Fruit fly (Drosophila melanogaster): ENCODE measurements around the gene mRpL9.

Gene mRpL9

DNA sequence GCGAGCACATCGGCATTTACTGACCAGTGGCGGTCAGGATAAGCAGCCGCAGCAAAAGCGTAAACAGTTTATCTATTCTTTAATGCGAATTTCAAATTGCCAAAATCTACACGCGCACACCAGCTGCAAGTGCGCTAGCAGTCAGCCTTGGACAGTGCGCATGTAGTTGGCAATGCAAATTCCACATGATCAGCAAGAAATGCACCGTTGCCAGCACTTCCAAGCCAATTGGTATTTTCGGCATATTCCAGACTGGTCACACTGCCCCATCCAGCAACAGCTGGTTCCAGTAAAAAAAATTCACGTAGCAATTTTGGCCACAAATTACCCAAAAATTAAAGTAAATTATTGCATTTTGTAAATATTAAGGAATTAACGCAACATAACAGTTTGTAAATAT lies 42.8 kb upstream of the mRpL9 start (continued):
- TF ChIP-seq CG4730 (GFP tag; IDR thresholded peaks at IDR 0.05) (no peak), en (GFP tag; optimal IDR thresholded peaks at IDR 0.05) (no peak), gfzf (GFP tag; optimal IDR thresholded peaks at IDR 0.05) (peak; percentile 97), cad (GFP tag; optimal IDR thresholded peaks at IDR 0.05) (no peak), CG17802 (tag; optimal IDR thresholded peaks at IDR 0.05) (no peak), CG8388 (GFP tag; optimal IDR thresholded peaks at IDR 0.05) (no peak), Nf-YC (tag; optimal IDR thresholded peaks at IDR 0.05) (no peak), mirr (GFP tag; optimal IDR thresholded peaks at IDR 0.05) (peak; percentile 8), CG32532 (GFP tag; IDR thresholded peaks at IDR 0.05) (no peak), dmrt11E (tag; optimal IDR thresholded peaks at IDR 0.05) (peak; percentile 11), CG42726 (GFP tag; IDR thresholded peaks at IDR 0.05; ENCODE audit: partially characterized antibody) (no peak), seq (GFP tag; IDR thresholded peaks at IDR 0.05) (no peak), Hey (tag; optimal IDR thresholded peaks at IDR 0.05) (no peak), Dip3 (GFP tag; optimal IDR thresholded peaks at IDR 0.05) (peak; percentile 90), cwo (GFP tag; optimal IDR thresholded peaks at IDR 0.05) (no peak), CG9797 (GFP tag; optimal IDR thresholded peaks at IDR 0.05) (peak; percentile 95), CG10959 (GFP tag; IDR thresholded peaks at IDR 0.05) (no peak), oc (tag; optimal IDR thresholded peaks at IDR 0.05) (peak; percentile 33), hbn (GFP tag; IDR thresholded peaks at IDR 0.05; ENCODE audit: partially characterized antibody) (no peak), stwl (tag; optimal IDR thresholded peaks at IDR 0.05) (peak; percentile 77), hkb (optimal IDR thresholded peaks at IDR 0.05) (peak; percentile 8), hkb (GFP tag; IDR thresholded peaks at IDR 0.05) (no peak), CTCF (GFP tag; optimal IDR thresholded peaks at IDR 0.05) (peak; percentile 52), Fer2 (tag; optimal IDR thresholded peaks at IDR 0.05) (no peak), CG33213 (GFP tag; optimal IDR thresholded peaks at IDR 0.05) (peak; percentile 85), lilli (GFP tag; optimal IDR thresholded peaks at IDR 0.05) (peak; percentile 48), CG3065 (GFP tag; optimal IDR thresholded peaks at IDR 0.05) (peak; percentile 7), CG3995 (GFP tag; optimal IDR thresholded peaks at IDR 0.05) (peak; percentile 24), tup (GFP tag; optimal IDR thresholded peaks at IDR 0.05) (no peak), Usf (GFP tag; optimal IDR thresholded peaks at IDR 0.05) (no peak), E2f1 (GFP tag; IDR thresholded peaks at IDR 0.05) (no peak), CG9876 (GFP tag; optimal IDR thresholded peaks at IDR 0.05) (no peak), CG2116 (GFP tag; optimal IDR thresholded peaks at IDR 0.05) (peak; percentile 89), CG10267 (tag; optimal IDR thresholded peaks at IDR 0.05) (peak; percentile 54), hb (GFP tag; IDR thresholded peaks at IDR 0.05; ENCODE audit: partially characterized antibody) (no peak), pum (GFP tag; optimal IDR thresholded peaks at IDR 0.05) (no peak), Pdp1 (GFP tag; optimal IDR thresholded peaks at IDR 0.05) (peak in 1 of 2 experiments; percentile 54), kay (GFP tag; optimal IDR thresholded peaks at IDR 0.05) (peak; percentile 42), H15 (GFP tag; IDR thresholded peaks at IDR 0.05) (no peak), NFAT (GFP tag; IDR thresholded peaks at IDR 0.05) (no peak), CG31365 (tag; optimal IDR thresholded peaks at IDR 0.05) (no peak), twi (tag; optimal IDR thresholded peaks at IDR 0.05) (peak; percentile 33), Elba2 (GFP tag; optimal IDR thresholded peaks at IDR 0.05) (peak; percentile 88), ttk (GFP tag; IDR thresholded peaks at IDR 0.05) (no peak), repo (GFP tag; optimal IDR thresholded peaks at IDR 0.05) (no peak), CG12236 (GFP tag; optimal IDR thresholded peaks at IDR 0.05) (no peak), H2.0 (GFP tag; IDR thresholded peaks at IDR 0.05) (no peak), Lhr (GFP tag; optimal IDR thresholded peaks at IDR 0.05) (peak; percentile 88), Abd-B (GFP tag; optimal IDR thresholded peaks at IDR 0.05) (peak; percentile 64), CG7928 (GFP tag; optimal IDR thresholded peaks at IDR 0.05) (peak; percentile 18), CG8281 (tag; optimal IDR thresholded peaks at IDR 0.05) (no peak), Rx (GFP tag; IDR thresholded peaks at IDR 0.05) (no peak), Sox100B (GFP tag; optimal IDR thresholded peaks at IDR 0.05) (no peak)
